Fruit fly (Drosophila melanogaster) whole organism, embryonic: ENCODE results near the gene CG15814.

Experiments
- Adf1 ChIP-seq: fragments of 200-800 bp; sonication (Bioruptor generic); IDR thresholded peaks from 2 replicates; pipeline ENCODE4 v1.3.6; 2022; ENCODE audit warnings: missing biosample characterization, missing genetic modification characterization
- Blimp-1 ChIP-seq: fragments of 200-800 bp; sonication (Bioruptor generic); optimal IDR thresholded peaks from 3 replicates; lab custom pipeline; 2018; ENCODE audit warnings: missing biosample characterization, missing genetic modification characterization, mild to moderate bottlenecking, moderate library complexity, missing genetic modification reagents
- CG10543 ChIP-seq: fragments of 200-800 bp; sonication (Bioruptor generic); optimal IDR thresholded peaks from 3 replicates; lab custom pipeline; 2017; ENCODE audit warnings: missing biosample characterization, mild to moderate bottlenecking, missing genetic modification characterization, moderate library complexity
- CG12236 ChIP-seq: fragments of 200-800 bp; sonication (Bioruptor generic); optimal IDR thresholded peaks from 2 replicates; lab custom pipeline; 2016; ENCODE audit warnings: missing biosample characterization, missing genetic modification characterization
- CG12769 ChIP-seq: fragments of 200-800 bp; sonication (Bioruptor generic); optimal IDR thresholded peaks from 2 replicates; lab custom pipeline; 2019; ENCODE audit warnings: missing biosample characterization, mild to moderate bottlenecking, missing genetic modification characterization, moderate library complexity
- CG12942 ChIP-seq: fragments of 200-800 bp; sonication (Bioruptor generic); optimal IDR thresholded peaks from 3 replicates; lab custom pipeline; 2016; ENCODE audit warnings: missing biosample characterization, missing genetic modification characterization
- CG13287 ChIP-seq: fragments of 200-800 bp; sonication (Bioruptor generic); IDR thresholded peaks from 2 replicates; pipeline ENCODE4 v1.3.6; 2022; ENCODE audit warnings: missing biosample characterization, missing genetic modification characterization; ENCODE audit not compliant: partially characterized antibody
- CG13424 ChIP-seq: fragments of 200-800 bp; sonication (Bioruptor generic); optimal IDR thresholded peaks from 2 replicates; lab custom pipeline; 2019; ENCODE audit warnings: missing biosample characterization, mild to moderate bottlenecking, missing genetic modification characterization, moderate library complexity
- CG17186 ChIP-seq: fragments of 200-800 bp; sonication (Bioruptor generic); optimal IDR thresholded peaks from 3 replicates; lab custom pipeline; 2017; ENCODE audit warnings: missing biosample characterization, missing genetic modification reagents, missing genetic modification characterization
- CG1792 ChIP-seq: fragments of 200-800 bp; sonication (Bioruptor generic); optimal IDR thresholded peaks from 2 replicates; lab custom pipeline; 2016; ENCODE audit warnings: missing biosample characterization, missing genetic modification characterization
- CG2678 ChIP-seq: fragments of 200-800 bp; sonication (Bioruptor generic); optimal IDR thresholded peaks from 3 replicates; lab custom pipeline; 2019; ENCODE audit warnings: missing biosample characterization, mild to moderate bottlenecking, missing genetic modification characterization, moderate library complexity
- CG2875 ChIP-seq: fragments of 200-800 bp; sonication (Bioruptor generic); optimal IDR thresholded peaks from 2 replicates; lab custom pipeline; 2017; ENCODE audit warnings: missing biosample characterization, mild to moderate bottlenecking, missing genetic modification characterization, missing genetic modification reagents
- CG32532 ChIP-seq: fragments of 200-800 bp; sonication (Bioruptor generic); IDR thresholded peaks from 2 replicates; pipeline ENCODE4 v1.3.6; 2022; ENCODE audit warnings: missing biosample characterization, missing genetic modification characterization
- CG32772 ChIP-seq: fragments of 200-800 bp; sonication (Bioruptor generic); IDR thresholded peaks from 2 replicates; pipeline ENCODE4 v1.3.6; 2022; ENCODE audit warnings: missing biosample characterization, missing genetic modification characterization
- CG34224 ChIP-seq: fragments of 200-800 bp; sonication (Bioruptor generic); IDR thresholded peaks from 3 replicates; pipeline ENCODE4 v1.3.6; 2022; ENCODE audit warnings: missing biosample characterization, missing genetic modification characterization; ENCODE audit not compliant: partially characterized antibody
- CG3726 ChIP-seq: fragments of 200-800 bp; sonication (Bioruptor generic); IDR thresholded peaks from 3 replicates; pipeline ENCODE4, ENCODE4 v1.3.6; 2022; ENCODE audit warnings: missing biosample characterization, missing genetic modification characterization
- CG4360 ChIP-seq: fragments of 200-800 bp; sonication (Bioruptor generic); IDR thresholded peaks from 2 replicates; pipeline ENCODE4 v1.3.6; 2022; ENCODE audit warnings: missing biosample characterization, missing genetic modification characterization
- CG6791 ChIP-seq: fragments of 200-800 bp; sonication (Bioruptor generic); IDR thresholded peaks from 3 replicates; pipeline ENCODE4 v1.3.6; 2022; ENCODE audit warnings: missing biosample characterization, missing genetic modification characterization; ENCODE audit not compliant: partially characterized antibody
- CHES-1-like ChIP-seq: fragments of 200-800 bp; sonication (Bioruptor generic); optimal IDR thresholded peaks from 2 replicates; lab custom pipeline; 2016; ENCODE audit warnings: missing biosample characterization, missing genetic modification characterization
- D ChIP-seq, 2 experiments: fragments of 200-800 bp in 1 of 2; fragments of >200 bp in 1 of 2; sonication (Bioruptor generic) in 1 of 2; optimal IDR thresholded peaks; 2 replicates in 1 of 2; 3 replicates in 1 of 2; lab custom pipeline; 2017; ENCODE audit warnings: mild to moderate bottlenecking in 1 of 2, missing biosample characterization in 1 of 2, missing genetic modification characterization in 1 of 2, missing genetic modification reagents in 1 of 2
- Drgx ChIP-seq: fragments of 200-800 bp; sonication (Bioruptor generic); IDR thresholded peaks from 2 replicates; pipeline ENCODE4 v1.3.6; 2022; ENCODE audit warnings: missing biosample characterization, missing genetic modification characterization
- E2f1 ChIP-seq: fragments of 200-800 bp; sonication (Bioruptor generic); IDR thresholded peaks from 2 replicates; pipeline ENCODE4 v1.3.6; 2022; ENCODE audit warnings: missing biosample characterization, missing genetic modification characterization
- E2f2 ChIP-seq: fragments of 200-800 bp; sonication (Bioruptor generic); IDR thresholded peaks from 2 replicates; pipeline ENCODE4 v1.3.6; 2022; ENCODE audit warnings: missing biosample characterization, missing genetic modification characterization
- HHEX ChIP-seq: fragments of 200-800 bp; sonication (Bioruptor generic); optimal IDR thresholded peaks from 3 replicates; lab custom pipeline; 2017; ENCODE audit warnings: missing biosample characterization, mild to moderate bottlenecking, missing genetic modification characterization, missing genetic modification reagents
- Hr78 ChIP-seq, 2 experiments: fragments of 200-800 bp in 1 of 2; fragments of >200 bp in 1 of 2; sonication (Bioruptor generic) in 1 of 2; optimal IDR thresholded peaks; 2 replicates each; lab custom pipeline; 2017 to 2019; ENCODE audit warnings: missing biosample characterization in 2 of 2, missing genetic modification characterization in 2 of 2, mild to moderate bottlenecking in 1 of 2, moderate library complexity in 1 of 2
- Lhr ChIP-seq: fragments of 200-800 bp; sonication (Bioruptor generic); optimal IDR thresholded peaks from 3 replicates; lab custom pipeline; 2017; ENCODE audit warnings: mild to moderate bottlenecking, missing biosample characterization, missing genetic modification reagents, missing genetic modification characterization
- Med ChIP-seq: fragments of 200-800 bp; sonication (Bioruptor generic); peaks from one replicate; lab custom pipeline; 2016; ENCODE audit warnings: missing biosample characterization, missing genetic modification characterization, mild to moderate bottlenecking, inconsistent platforms, moderate library complexity
- Taf1 ChIP-seq: fragments of 200-800 bp; sonication (Bioruptor generic); IDR thresholded peaks from 2 replicates; pipeline ENCODE4 v1.3.6; 2022; ENCODE audit warnings: missing biosample characterization, missing genetic modification characterization
- YL-1 ChIP-seq: fragments of 200-800 bp; sonication (Bioruptor generic); optimal IDR thresholded peaks from 3 replicates; lab custom pipeline; 2017; ENCODE audit warnings: missing biosample characterization, mild to moderate bottlenecking, missing genetic modification characterization
- bbx ChIP-seq: fragments of 200-800 bp; sonication (Bioruptor generic); IDR thresholded peaks from 2 replicates; pipeline ENCODE4 v1.3.6; 2022; ENCODE audit warnings: missing biosample characterization, missing genetic modification characterization; ENCODE audit not compliant: partially characterized antibody
- bcd ChIP-seq: fragments of 200-800 bp; sonication (Bioruptor generic); optimal IDR thresholded peaks from 2 replicates; lab custom pipeline; 2017; ENCODE audit warnings: missing biosample characterization, mild to moderate bottlenecking, missing genetic modification characterization
- bigmax ChIP-seq: fragments of 200-800 bp; sonication (Bioruptor generic); optimal IDR thresholded peaks from 2 replicates; lab custom pipeline; 2018; ENCODE audit warnings: missing biosample characterization, mild to moderate bottlenecking, missing genetic modification characterization
- cg ChIP-seq: fragments of 200-800 bp; sonication (Bioruptor generic); optimal IDR thresholded peaks from 3 replicates; lab custom pipeline; 2019; ENCODE audit warnings: missing biosample characterization, mild to moderate bottlenecking, missing genetic modification characterization, moderate library complexity
- corto ChIP-seq: fragments of 200-800 bp; sonication (Bioruptor generic); optimal IDR thresholded peaks from 2 replicates; lab custom pipeline; 2016; ENCODE audit warnings: missing biosample characterization, mild to moderate bottlenecking, missing genetic modification characterization, moderate library complexity
- cwo ChIP-seq: fragments of 200-800 bp; sonication (Bioruptor generic); optimal IDR thresholded peaks from 3 replicates; lab custom pipeline; 2017; ENCODE audit warnings: missing biosample characterization, missing genetic modification characterization, mild to moderate bottlenecking, moderate library complexity, missing genetic modification reagents
- da ChIP-seq: fragments of 200-800 bp; sonication (Bioruptor generic); optimal IDR thresholded peaks from 2 replicates; lab custom pipeline; 2016; ENCODE audit warnings: missing biosample characterization, missing genetic modification characterization
- dm ChIP-seq: fragments of 200-800 bp; sonication (Bioruptor generic); optimal IDR thresholded peaks from 3 replicates; lab custom pipeline; 2016; ENCODE audit warnings: missing biosample characterization, missing genetic modification characterization
- ewg ChIP-seq: fragments of 200-800 bp; sonication (Bioruptor generic); optimal IDR thresholded peaks from 3 replicates; lab custom pipeline; 2017; ENCODE audit warnings: mild to moderate bottlenecking, missing biosample characterization, missing genetic modification reagents, missing genetic modification characterization
- ftz-f1 ChIP-seq: fragments of 200-800 bp; sonication (Bioruptor generic); optimal IDR thresholded peaks from 2 replicates; lab custom pipeline; 2016; ENCODE audit warnings: missing biosample characterization, missing genetic modification characterization
- lbe ChIP-seq: fragments of 200-800 bp; sonication (Bioruptor generic); optimal IDR thresholded peaks from 2 replicates; lab custom pipeline; 2016; ENCODE audit warnings: missing biosample characterization, mild to moderate bottlenecking, missing genetic modification characterization
- lmd ChIP-seq: fragments of 200-800 bp; sonication (Bioruptor generic); IDR thresholded peaks from 2 replicates; pipeline ENCODE4 v1.3.6; 2022; ENCODE audit warnings: missing biosample characterization, missing genetic modification characterization
- lov ChIP-seq, 2 experiments: fragments of 200-800 bp in 1 of 2; fragments of >200 bp in 1 of 2; sonication (Bioruptor generic) in 1 of 2; IDR thresholded peaks in 1 of 2; optimal IDR thresholded peaks in 1 of 2; 2 replicates in 1 of 2; 3 replicates in 1 of 2; pipeline versions ENCODE4 v1.3.6 to Lab custom; 2017 to 2022; ENCODE audit warnings: missing biosample characterization in 1 of 2, missing genetic modification characterization in 1 of 2
- nom ChIP-seq: fragments of 200-800 bp; sonication (Bioruptor generic); optimal IDR thresholded peaks from 2 replicates; lab custom pipeline; 2017; ENCODE audit warnings: missing biosample characterization, missing genetic modification characterization, mild to moderate bottlenecking, moderate library complexity, missing genetic modification reagents
- p53 ChIP-seq: fragments of 200-800 bp; sonication (Bioruptor generic); optimal IDR thresholded peaks from 2 replicates; lab custom pipeline; 2016; ENCODE audit warnings: missing biosample characterization, missing genetic modification characterization
- run ChIP-seq: fragments of 200-800 bp; sonication (Bioruptor generic); optimal IDR thresholded peaks from 3 replicates; lab custom pipeline; 2018; ENCODE audit warnings: missing biosample characterization, mild to moderate bottlenecking, missing genetic modification characterization
- sqz ChIP-seq: fragments of 200-800 bp; sonication (Bioruptor generic); optimal IDR thresholded peaks from 3 replicates; lab custom pipeline; 2018; ENCODE audit warnings: missing biosample characterization, mild to moderate bottlenecking, missing genetic modification characterization
- sug ChIP-seq: fragments of 200-800 bp; optimal IDR thresholded peaks from 2 replicates; lab custom pipeline; 2019; ENCODE audit warnings: missing biosample characterization, mild to moderate bottlenecking, missing genetic modification characterization, moderate library complexity
- toy ChIP-seq: fragments of 200-800 bp; sonication (Bioruptor generic); IDR thresholded peaks from 2 replicates; pipeline ENCODE4 v1.3.6; 2022; ENCODE audit warnings: missing biosample characterization, missing genetic modification characterization
- yki ChIP-seq: fragments of >200 bp; optimal IDR thresholded peaks from 3 replicates; lab custom pipeline; 2018

Gene CG15814

DNA sequence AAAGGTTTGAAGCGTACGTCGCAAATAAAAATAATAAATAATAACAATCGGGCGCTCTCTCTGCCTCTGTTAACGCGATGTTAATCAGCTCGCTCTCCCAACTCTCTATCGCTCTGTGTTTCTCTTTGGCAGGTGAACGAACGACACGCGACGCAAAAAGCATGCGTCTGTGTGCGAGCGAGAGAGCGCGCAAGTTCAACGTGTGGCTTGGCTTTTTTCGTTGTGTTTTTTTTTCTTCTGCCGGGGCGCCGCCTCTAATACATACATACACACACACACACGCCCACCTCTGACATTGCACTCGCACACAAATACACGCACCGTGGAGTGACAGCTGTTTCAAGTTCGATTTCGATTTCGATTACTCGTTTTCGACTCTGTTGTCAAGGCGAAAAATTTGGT is 28.5 kb upstream of the CG15814 start (continued):
- peak; percentile 41; the same call in 1 of the 2 replicates for TF ChIP-seq CG32532
- peak; percentile 81 for TF ChIP-seq CG32772 (GFP tag; lab: Robert Waterston, UW)
- no peak for TF ChIP-seq Taf1 (GFP tag; lab: Robert Waterston, UW)
- TF ChIP-seq bigmax: peak; percentile 10
- no peak for TF ChIP-seq HHEX (GFP tag; lab: Kevin White, UChicago)
- TF ChIP-seq CG13424: no peak
- TF ChIP-seq bbx (GFP tag; lab: Robert Waterston, UW): peak; percentile 32; the same call in 1 of the 2 replicates
- TF ChIP-seq sug (tag; lab: Kevin White, UChicago): no peak
- no peak for TF ChIP-seq D (optimal IDR thresholded peaks at IDR 0.05; lab: Kevin White, UChicago)
- TF ChIP-seq D (GFP tag; optimal IDR thresholded peaks at IDR 0.05; lab: Kevin White, UChicago): no peak
- peak; percentile 2 for TF ChIP-seq YL-1 (GFP tag; lab: Kevin White, UChicago)
- no peak for TF ChIP-seq CG3726 (GFP tag; lab: Robert Waterston, UW)
- TF ChIP-seq nom (GFP tag; lab: Kevin White, UChicago): peak; percentile 67
- no peak for TF ChIP-seq ftz-f1
- TF ChIP-seq ewg (GFP tag; lab: Kevin White, UChicago): peak; percentile 50
- TF ChIP-seq lmd: no peak
- peak in 1 of 2 experiments; percentile 85 for TF ChIP-seq Hr78 (GFP tag; optimal IDR thresholded peaks at IDR 0.05; lab: Kevin White, UChicago)
- peak; percentile 25; the same call in 1 of the 2 replicates for TF ChIP-seq E2f2 (GFP tag; lab: Robert Waterston, UW)
- TF ChIP-seq CG12236 (GFP tag; lab: Kevin White, UChicago): no peak
- peak; percentile 86 for TF ChIP-seq cwo (GFP tag; lab: Kevin White, UChicago)
- TF ChIP-seq CG12769 (tag; lab: Kevin White, UChicago): peak; percentile 16
- TF ChIP-seq dm: peak; percentile 26
- no peak for TF ChIP-seq bcd (GFP tag; lab: Kevin White, UChicago)
- TF ChIP-seq da (GFP tag; lab: Kevin White, UChicago): no peak
- no peak for TF ChIP-seq lov (optimal IDR thresholded peaks at IDR 0.05; lab: Kevin White, UChicago)
- TF ChIP-seq lov (GFP tag; IDR thresholded peaks at IDR 0.05; lab: Robert Waterston, UW): no peak
- TF ChIP-seq Adf1 (GFP tag; lab: Robert Waterston, UW): peak; percentile 69
- TF ChIP-seq run: no peak
- no peak for TF ChIP-seq toy (GFP tag; lab: Robert Waterston, UW)
- TF ChIP-seq CG1792 (GFP tag; lab: Kevin White, UChicago): no peak
- peak; percentile 59 for TF ChIP-seq corto (GFP tag; lab: Kevin White, UChicago)
- peak; percentile 42 for TF ChIP-seq CHES-1-like (GFP tag; lab: Kevin White, UChicago)
- no peak for TF ChIP-seq CG12942 (GFP tag; lab: Kevin White, UChicago)
- peak; percentile 54 for TF ChIP-seq Med
- TF ChIP-seq sqz (GFP tag; lab: Kevin White, UChicago): peak; percentile 97
- no peak for TF ChIP-seq CG2678 (tag; lab: Kevin White, UChicago)
- TF ChIP-seq CG4360: 0 out of 2 replicates have a peak, but pooled peaks have one; percentile 24
- TF ChIP-seq Drgx (GFP tag; lab: Robert Waterston, UW): peak; percentile 65
- TF ChIP-seq p53: no peak
- peak; percentile 35; the same call in 1 of the 2 replicates for TF ChIP-seq CG13287 (GFP tag; lab: Robert Waterston, UW)
- 0 out of 3 replicates have a peak, but pooled peaks have one; percentile 14 for TF ChIP-seq CG34224 (GFP tag; lab: Robert Waterston, UW)
- no peak; the same call in 2 of the 3 replicates for TF ChIP-seq CG6791
- peak; percentile 56 for TF ChIP-seq CG17186
- no peak for TF ChIP-seq Lhr (GFP tag; lab: Kevin White, UChicago)
- peak; percentile 67 for TF ChIP-seq yki (lab: Kevin White, UChicago)
- peak; percentile 8 for TF ChIP-seq Blimp-1 (GFP tag; lab: Kevin White, UChicago)
- TF ChIP-seq CG2875 (GFP tag; lab: Kevin White, UChicago): no peak
- TF ChIP-seq lbe (GFP tag; lab: Kevin White, UChicago): peak; percentile 33
- TF ChIP-seq E2f1: no peak
- TF ChIP-seq cg (GFP tag; lab: Kevin White, UChicago): peak; percentile 91
- TF ChIP-seq CG10543 (GFP tag; lab: Kevin White, UChicago): peak; percentile 21
